Worm (Caenorhabditis elegans): ENCODE measurements around the gene ceh-38.
A peak's percentile ranks its signal among the peaks of the same experiment; 100 is the strongest.

The ceh-38 gene

ce11 chrII:6930072-6930471 is 21.3 kb upstream of the ceh-38 start:
- TF ChIP-seq B0310.2 (tag; optimal IDR thresholded peaks at IDR 0.05) = no peak
- TF ChIP-seq hmbx-1 (tag; optimal IDR thresholded peaks at IDR 0.05) = no peak
- no peak for TF ChIP-seq ets-7 (tag; optimal IDR thresholded peaks at IDR 0.05)
- TF ChIP-seq ceh-13 (GFP tag; optimal IDR thresholded peaks at IDR 0.05) = no peak
- TF ChIP-seq sea-1 (GFP tag; conservative IDR thresholded peaks at IDR 0.05) = no peak
- no peak for TF ChIP-seq hnd-1 (tag; optimal IDR thresholded peaks at IDR 0.05)
- no peak for TF ChIP-seq tra-4 (tag; optimal IDR thresholded peaks at IDR 0.05)
- no peak for TF ChIP-seq pes-1 (GFP tag; IDR thresholded peaks at IDR 0.05)
- TF ChIP-seq tbx-37 (GFP tag; conservative IDR thresholded peaks at IDR 0.05) = no peak
- no peak for TF ChIP-seq F13C5.2 (tag; optimal IDR thresholded peaks at IDR 0.05)
- no peak for TF ChIP-seq flt-1 (GFP tag; IDR thresholded peaks at IDR 0.05)
- no peak for TF ChIP-seq aly-1 (tag; optimal IDR thresholded peaks at IDR 0.05)
- TF ChIP-seq tbx-11 (GFP tag; IDR thresholded peaks at IDR 0.05) = no peak
- TF ChIP-seq scrt-1 (GFP tag; IDR thresholded peaks at IDR 0.05) = no peak
- TF ChIP-seq ama-1 (optimal IDR thresholded peaks at IDR 0.05) = no peak

- TF ChIP-seq ama-1 (optimal IDR thresholded peaks at IDR 0.05) (no peak), tbx-37 (GFP tag; conservative IDR thresholded peaks at IDR 0.05) (no peak), aly-1 (tag; optimal IDR thresholded peaks at IDR 0.05) (no peak), tbx-11 (GFP tag; IDR thresholded peaks at IDR 0.05) (no peak), pes-1 (GFP tag; IDR thresholded peaks at IDR 0.05) (no peak), hmbx-1 (tag; optimal IDR thresholded peaks at IDR 0.05) (no peak), scrt-1 (GFP tag; IDR thresholded peaks at IDR 0.05) (no peak), ceh-13 (GFP tag; optimal IDR thresholded peaks at IDR 0.05) (no peak), ceh-36 (tag; optimal IDR thresholded peaks at IDR 0.05) (no peak), B0310.2 (tag; optimal IDR thresholded peaks at IDR 0.05) (no peak), F13C5.2 (tag; optimal IDR thresholded peaks at IDR 0.05) (no peak), hnd-1 (tag; optimal IDR thresholded peaks at IDR 0.05) (no peak)
Observed at ce11 chrII:6932978-6933377, 18.3 kb upstream of the ceh-38 start.

ce11 chrII:6934729-6935128 is 16.6 kb upstream of the ceh-38 start:
- TF ChIP-seq hmbx-1 (tag; optimal IDR thresholded peaks at IDR 0.05) (no peak), F13C5.2 (tag; optimal IDR thresholded peaks at IDR 0.05) (no peak), ceh-13 (GFP tag; optimal IDR thresholded peaks at IDR 0.05) (no peak), scrt-1 (GFP tag; IDR thresholded peaks at IDR 0.05) (no peak), pes-1 (GFP tag; IDR thresholded peaks at IDR 0.05) (no peak), sea-1 (GFP tag; conservative IDR thresholded peaks at IDR 0.05) (no peak), hnd-1 (tag; optimal IDR thresholded peaks at IDR 0.05) (no peak), tbx-37 (GFP tag; conservative IDR thresholded peaks at IDR 0.05) (no peak), ets-7 (tag; optimal IDR thresholded peaks at IDR 0.05) (no peak), hmg-4 (GFP tag; optimal IDR thresholded peaks at IDR 0.05) (no peak), ama-1 (optimal IDR thresholded peaks at IDR 0.05) (no peak), ceh-36 (tag; optimal IDR thresholded peaks at IDR 0.05) (no peak), B0310.2 (tag; optimal IDR thresholded peaks at IDR 0.05) (no peak), tbx-11 (GFP tag; IDR thresholded peaks at IDR 0.05) (no peak), tra-4 (tag; optimal IDR thresholded peaks at IDR 0.05) (no peak), flt-1 (GFP tag; IDR thresholded peaks at IDR 0.05) (no peak), aly-1 (tag; optimal IDR thresholded peaks at IDR 0.05) (no peak)

ce11 chrII:6935975-6936374 is 15.4 kb upstream of the ceh-38 start:
- no peak for TF ChIP-seq tra-4 (tag; optimal IDR thresholded peaks at IDR 0.05)
- TF ChIP-seq hnd-1 (tag; optimal IDR thresholded peaks at IDR 0.05) = no peak
- TF ChIP-seq tbx-11 (GFP tag; IDR thresholded peaks at IDR 0.05) = no peak
- TF ChIP-seq hmbx-1 (tag; optimal IDR thresholded peaks at IDR 0.05) = no peak
- no peak for TF ChIP-seq hmg-4 (GFP tag; optimal IDR thresholded peaks at IDR 0.05)
- no peak for TF ChIP-seq ets-7 (tag; optimal IDR thresholded peaks at IDR 0.05)
- no peak for TF ChIP-seq sea-1 (GFP tag; conservative IDR thresholded peaks at IDR 0.05)
- no peak for TF ChIP-seq flt-1 (GFP tag; IDR thresholded peaks at IDR 0.05)
- TF ChIP-seq tbx-37 (GFP tag; conservative IDR thresholded peaks at IDR 0.05) = no peak
- TF ChIP-seq F13C5.2 (tag; optimal IDR thresholded peaks at IDR 0.05) = no peak
- no peak for TF ChIP-seq ama-1 (optimal IDR thresholded peaks at IDR 0.05)
- no peak for TF ChIP-seq pes-1 (GFP tag; IDR thresholded peaks at IDR 0.05)
- no peak for TF ChIP-seq aly-1 (tag; optimal IDR thresholded peaks at IDR 0.05)
- TF ChIP-seq ceh-36 (tag; optimal IDR thresholded peaks at IDR 0.05) = no peak
- TF ChIP-seq B0310.2 (tag; optimal IDR thresholded peaks at IDR 0.05) = no peak
- no peak for TF ChIP-seq scrt-1 (GFP tag; IDR thresholded peaks at IDR 0.05)

ce11 chrII:6936528-6936927 is 14.8 kb upstream of the ceh-38 start:
- TF ChIP-seq ama-1 (optimal IDR thresholded peaks at IDR 0.05) = no peak
- TF ChIP-seq pes-1 (GFP tag; IDR thresholded peaks at IDR 0.05) = no peak
- no peak for TF ChIP-seq flt-1 (GFP tag; IDR thresholded peaks at IDR 0.05)
- TF ChIP-seq hnd-1 (tag; optimal IDR thresholded peaks at IDR 0.05) = no peak
- TF ChIP-seq scrt-1 (GFP tag; IDR thresholded peaks at IDR 0.05) = no peak
- TF ChIP-seq ceh-36 (tag; optimal IDR thresholded peaks at IDR 0.05) = no peak
- TF ChIP-seq ceh-13 (GFP tag; optimal IDR thresholded peaks at IDR 0.05) = no peak
- TF ChIP-seq tbx-11 (GFP tag; IDR thresholded peaks at IDR 0.05) = peak; percentile 26; the same call in 1 of the 2 replicates
- TF ChIP-seq tra-4 (tag; optimal IDR thresholded peaks at IDR 0.05) = no peak

- TF ChIP-seq ama-1 (optimal IDR thresholded peaks at IDR 0.05) (no peak), hmg-4 (GFP tag; optimal IDR thresholded peaks at IDR 0.05) (no peak), F13C5.2 (tag; optimal IDR thresholded peaks at IDR 0.05) (no peak), flt-1 (GFP tag; IDR thresholded peaks at IDR 0.05) (no peak), pes-1 (GFP tag; IDR thresholded peaks at IDR 0.05) (no peak), tbx-11 (GFP tag; IDR thresholded peaks at IDR 0.05) (no peak), tra-4 (tag; optimal IDR thresholded peaks at IDR 0.05) (no peak), ceh-13 (GFP tag; optimal IDR thresholded peaks at IDR 0.05) (no peak), ceh-36 (tag; optimal IDR thresholded peaks at IDR 0.05) (no peak)
Observed at ce11 chrII:6937057-6937456, 14.3 kb upstream of the ceh-38 start.

- TF ChIP-seq flt-1 (GFP tag; IDR thresholded peaks at IDR 0.05) (no peak), pes-1 (GFP tag; IDR thresholded peaks at IDR 0.05) (no peak), ceh-36 (tag; optimal IDR thresholded peaks at IDR 0.05) (no peak), B0310.2 (tag; optimal IDR thresholded peaks at IDR 0.05) (no peak), hmbx-1 (tag; optimal IDR thresholded peaks at IDR 0.05) (no peak)
Observed at ce11 chrII:6939873-6940272, 11.5 kb upstream of the ceh-38 start.
